Worm (Caenorhabditis elegans): ENCODE results near the gene R04B5.11.

Gene R04B5.11

ce11 chrV:10065679-10066078 lies 25.4 kb downstream of the R04B5.11 start:
- TF ChIP-seq F52B5.7 (tag; optimal IDR thresholded peaks at IDR 0.05) (no peak), F57A8.1 (GFP tag; optimal IDR thresholded peaks at IDR 0.05) (no peak), F49E8.2 (tag; optimal IDR thresholded peaks at IDR 0.05; ENCODE audit: insufficient read depth) (no peak), egrh-3 (GFP tag; IDR thresholded peaks at IDR 0.05) (no peak), ekl-4 (GFP tag; IDR thresholded peaks at IDR 0.05) (no peak), tbp1 (GFP tag; optimal IDR thresholded peaks at IDR 0.05) (no peak), ZK185.1 (tag; optimal IDR thresholded peaks at IDR 0.05; ENCODE audit: poor library complexity, severe bottlenecking) (no peak), let-526 (GFP tag; IDR thresholded peaks at IDR 0.05) (no peak), bed-2 (GFP tag; IDR thresholded peaks at IDR 0.05) (no peak), T07F8.4 (tag; optimal IDR thresholded peaks at IDR 0.05) (no peak), B0261.1 (tag; optimal IDR thresholded peaks at IDR 0.05) (no peak), C17E4.6 (GFP tag; IDR thresholded peaks at IDR 0.05) (no peak), mes-4 (tag; optimal IDR thresholded peaks at IDR 0.05) (no peak)

DNA sequence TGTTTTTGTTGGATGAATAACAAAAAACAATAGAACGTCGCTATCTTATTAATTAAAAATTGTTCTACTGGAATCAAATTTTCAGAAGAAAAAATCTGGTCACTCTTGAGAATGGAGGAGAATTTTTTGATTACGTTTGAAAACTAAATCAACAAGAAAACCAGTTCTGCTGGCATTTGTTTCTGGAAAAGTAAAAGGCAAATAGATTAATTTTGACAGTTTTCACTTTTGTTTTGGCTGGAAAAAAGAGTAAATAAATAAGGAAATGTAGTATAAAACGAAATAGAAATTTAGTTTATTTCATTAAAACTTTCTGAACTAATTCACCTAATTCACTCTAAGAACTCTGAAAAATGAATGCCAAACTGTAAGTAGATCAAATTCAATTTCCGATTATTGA lies 26.8 kb downstream of the R04B5.11 start, which contains the start of gene fipr-13:
fipr-13 (plus strand) TSS at position 301 of the 400 bp plus-strand sequence.
- TF ChIP-seq C06A6.2 (GFP tag; conservative IDR thresholded peaks at IDR 0.05) (no peak), athp-1 (tag; optimal IDR thresholded peaks at IDR 0.05) (no peak), rpc-1 (optimal IDR thresholded peaks at IDR 0.05) (no peak), rpc-1 (tag; optimal IDR thresholded peaks at IDR 0.05) (no peak), ztf-25 (GFP tag; IDR thresholded peaks at IDR 0.05) (no peak), snpc-1.1 (tag; optimal IDR thresholded peaks at IDR 0.05; ENCODE audit: insufficient read depth) (no peak), lin-54 (GFP tag; optimal IDR thresholded peaks at IDR 0.05) (no peak), hrde-1 (tag; optimal IDR thresholded peaks at IDR 0.05; ENCODE audit: borderline replicate concordance) (no peak), T07F8.4 (tag; optimal IDR thresholded peaks at IDR 0.05) (no peak), Y67H2A.10 (GFP tag; conservative IDR thresholded peaks at IDR 0.05) (no peak), zim-3 (tag; optimal IDR thresholded peaks at IDR 0.05) (no peak), madf-10 (tag; optimal IDR thresholded peaks at IDR 0.05) (no peak), lin-35 (GFP tag; optimal IDR thresholded peaks at IDR 0.05) (no peak), ztf-26 (tag; optimal IDR thresholded peaks at IDR 0.05) (no peak)

- TF ChIP-seq aptf-2 (GFP tag; conservative IDR thresholded peaks at IDR 0.05), result no peak
- TF ChIP-seq dox-1 (GFP tag; IDR thresholded peaks at IDR 0.05), result no peak
- TF ChIP-seq xnd-1 (tag; optimal IDR thresholded peaks at IDR 0.05), result no peak
- no peak for TF ChIP-seq hlh-26 (GFP tag; conservative IDR thresholded peaks at IDR 0.05)
- TF ChIP-seq F52B5.7 (tag; optimal IDR thresholded peaks at IDR 0.05), result no peak
- TF ChIP-seq mxl-1 (tag; optimal IDR thresholded peaks at IDR 0.05), result no peak
- TF ChIP-seq madf-3 (GFP tag; IDR thresholded peaks at IDR 0.05), result no peak
- TF ChIP-seq lir-1 (GFP tag; conservative IDR thresholded peaks at IDR 0.05), result no peak
- no peak for TF ChIP-seq F57C9.4 (tag; optimal IDR thresholded peaks at IDR 0.05)
- TF ChIP-seq nfyb-1 (GFP tag; IDR thresholded peaks at IDR 0.05), result no peak
- no peak for TF ChIP-seq let-607 (tag; optimal IDR thresholded peaks at IDR 0.05)
- TF ChIP-seq sdz-38 (tag; optimal IDR thresholded peaks at IDR 0.05), result no peak
- no peak for TF ChIP-seq nhr-120 (GFP tag; IDR thresholded peaks at IDR 0.05)
These were observed 31.0 kb downstream of the R04B5.11 start for ce11 chrV:10060039-10060438.
